Fruit fly (Drosophila melanogaster) ovary, adult (tissue): Measurements from ENCODE around the gene CG14377.

Experiments
- CG17801 ChIP-seq: fragments of 200-800 bp; optimal IDR thresholded peaks from 2 replicates; lab custom pipeline; 2019; ENCODE audit warnings: missing biosample characterization, mild to moderate bottlenecking, missing genetic modification characterization, moderate library complexity; ENCODE audit not compliant: partially characterized antibody

Gene CG14377

dm6 chr3R:13381744-13382435, 15.7 kb upstream of the CG14377 start, which contains the start of the genes mRpS21 and Droj2:
Gene mRpS21 (minus strand): TSS chr3R:13381809.
Gene Droj2 (plus strand): TSS chr3R:13382106.
- TF ChIP-seq CG17801 (GFP tag; lab: Kevin White, UChicago), result peak; percentile 27

dm6 chr3R:13382656-13383142, 14.9 kb upstream of the CG14377 start:
- peak; percentile 48 for TF ChIP-seq CG17801 (GFP tag; lab: Kevin White, UChicago)

- no peak for TF ChIP-seq CG17801 (GFP tag; lab: Kevin White, UChicago)
These were observed 12.5 kb upstream of the CG14377 start for dm6 chr3R:13385105-13385504.

- no peak for TF ChIP-seq CG17801 (GFP tag; lab: Kevin White, UChicago)
These were observed 9.3 kb upstream of the CG14377 start, which contains the start of gene CG9799 for dm6 chr3R:13388160-13388870. Gene CG9799 (minus strand): TSS chr3R:13388709.

- TF ChIP-seq CG17801 (GFP tag; lab: Kevin White, UChicago), result no peak
These were observed 7.1 kb upstream of the CG14377 start for dm6 chr3R:13390490-13390889.

- no peak for TF ChIP-seq CG17801 (GFP tag; lab: Kevin White, UChicago)
These were observed 4.6 kb upstream of the CG14377 start for dm6 chr3R:13393009-13393408.

dm6 chr3R:13395133-13395532, 2.5 kb upstream of the CG14377 start, which contains the start of gene CCHa2:
Gene CCHa2 (minus strand): TSS chr3R:13395197.
- no peak for TF ChIP-seq CG17801 (GFP tag; lab: Kevin White, UChicago)

dm6 chr3R:13397040-13397439, 595 bp upstream of the CG14377 start, which contains the start of gene CG14374:
Gene CG14374 (minus strand): TSS chr3R:13397140.
- no peak for TF ChIP-seq CG17801 (GFP tag; lab: Kevin White, UChicago)

dm6 chr3R:13400902-13401721, 3.5 kb downstream of the CG14377 start:
- peak; percentile 91 for TF ChIP-seq CG17801 (GFP tag; lab: Kevin White, UChicago)

dm6 chr3R:13401722-13402296, 4.2 kb downstream of the CG14377 start, which contains the start of gene GILT1:
Gene GILT1 (minus strand): TSS chr3R:13401862.
- peak; percentile 27 for TF ChIP-seq CG17801 (GFP tag; lab: Kevin White, UChicago)

dm6 chr3R:13403032-13403459, 5.4 kb downstream of the CG14377 start, which contains the start of gene Dpm3:
Gene Dpm3 (minus strand): TSS chr3R:13403051.
- TF ChIP-seq CG17801 (GFP tag; lab: Kevin White, UChicago), result no peak

dm6 chr3R:13404841-13405441, 7.3 kb downstream of the CG14377 start, which contains the start of gene yellow-e3:
Gene yellow-e3 (minus strand): TSS chr3R:13404870.
- TF ChIP-seq CG17801 (GFP tag; lab: Kevin White, UChicago), result no peak

dm6 chr3R:13406898-13407297, 9.3 kb downstream of the CG14377 start, which contains the start of gene yellow-e2:
Gene yellow-e2 (minus strand): TSS chr3R:13406998.
- no peak for TF ChIP-seq CG17801 (GFP tag; lab: Kevin White, UChicago)
